Fruit fly (Drosophila melanogaster) whole organism, embryonic: ENCODE measurements around the gene Trl.

ENCODE experiments used
- Blimp-1 ChIP-seq: fragments of 200-800 bp; sonication (Bioruptor generic); optimal IDR thresholded peaks from 3 replicates; lab custom pipeline; 2018; ENCODE audit warnings: missing biosample characterization, missing genetic modification characterization, mild to moderate bottlenecking, moderate library complexity, missing genetic modification reagents
- CG17612 ChIP-seq: fragments of 200-800 bp; sonication (Bioruptor generic); IDR thresholded peaks from 2 replicates; pipeline ENCODE4 v1.3.6; 2022; ENCODE audit warnings: missing biosample characterization, missing genetic modification characterization
- CG18599 ChIP-seq: fragments of 200-800 bp; sonication (Bioruptor generic); optimal IDR thresholded peaks from 3 replicates; lab custom pipeline; 2017; ENCODE audit warnings: missing biosample characterization, missing genetic modification characterization, mild to moderate bottlenecking, moderate library complexity, missing genetic modification reagents
- CG2129 ChIP-seq: fragments of 200-800 bp; sonication (Bioruptor generic); IDR thresholded peaks from 2 replicates; pipeline ENCODE4 v1.3.6; 2022; ENCODE audit warnings: missing biosample characterization, missing genetic modification characterization; ENCODE audit not compliant: partially characterized antibody
- CG8281 ChIP-seq: fragments of 200-800 bp; sonication (Bioruptor generic); optimal IDR thresholded peaks from 2 replicates; lab custom pipeline; 2018; ENCODE audit warnings: missing biosample characterization, mild to moderate bottlenecking, missing genetic modification characterization, moderate library complexity
- Dp ChIP-seq: fragments of 200-800 bp; sonication (Bioruptor generic); optimal IDR thresholded peaks from 2 replicates; lab custom pipeline; 2018; ENCODE audit warnings: missing biosample characterization, mild to moderate bottlenecking, missing genetic modification characterization, moderate library complexity
- E2f2 ChIP-seq: fragments of 200-800 bp; sonication (Bioruptor generic); IDR thresholded peaks from 2 replicates; pipeline ENCODE4 v1.3.6; 2022; ENCODE audit warnings: missing biosample characterization, missing genetic modification characterization
- HLH54F ChIP-seq: fragments of 200-800 bp; sonication (Bioruptor generic); optimal IDR thresholded peaks from 3 replicates; lab custom pipeline; 2016; ENCODE audit warnings: missing biosample characterization, missing genetic modification characterization
- Hey ChIP-seq: fragments of 200-800 bp; sonication (Bioruptor generic); optimal IDR thresholded peaks from 3 replicates; lab custom pipeline; 2018; ENCODE audit warnings: missing biosample characterization, mild to moderate bottlenecking, missing genetic modification characterization
- Hsf ChIP-seq: fragments of 200-800 bp; sonication (Bioruptor generic); optimal IDR thresholded peaks from 3 replicates; lab custom pipeline; 2016; ENCODE audit warnings: missing biosample characterization, missing genetic modification characterization
- usp ChIP-seq: fragments of >200 bp; optimal IDR thresholded peaks from 2 replicates; lab custom pipeline; 2017; ENCODE audit warnings: missing biosample characterization, missing genetic modification characterization

dm6 chr3L:14755046-14755643 is 5.7 kb downstream of the Trl start:
- TF ChIP-seq Dp (GFP tag; lab: Kevin White, UChicago), result no peak
- TF ChIP-seq E2f2 (GFP tag; lab: Robert Waterston, UW), result no peak; the same call in 1 of the 2 replicates
- no peak for TF ChIP-seq Hey (tag; lab: Kevin White, UChicago)
- TF ChIP-seq Blimp-1 (GFP tag; lab: Kevin White, UChicago), result no peak
- TF ChIP-seq CG18599 (GFP tag; lab: Kevin White, UChicago), result no peak
- no peak for TF ChIP-seq Hsf (GFP tag; lab: Kevin White, UChicago)
- TF ChIP-seq usp (GFP tag; lab: Kevin White, UChicago), result no peak
- no peak for TF ChIP-seq HLH54F (GFP tag; lab: Kevin White, UChicago)
- TF ChIP-seq CG8281 (tag; lab: Kevin White, UChicago), result no peak
- no peak for TF ChIP-seq CG2129 (GFP tag; lab: Robert Waterston, UW)
- no peak for TF ChIP-seq CG17612 (GFP tag; lab: Robert Waterston, UW)
